Fruit fly (Drosophila melanogaster): ENCODE data around the gene CG10336.

Gene CG10336

dm6 chr2L:18688646-18689296, 557 bp upstream of the CG10336 start, which contains the start of gene msl-1 (continued):
- TF ChIP-seq ewg (GFP tag; optimal IDR thresholded peaks at IDR 0.05) = no peak
- TF ChIP-seq klu (GFP tag; IDR thresholded peaks at IDR 0.05) = no peak
- TF ChIP-seq caup (GFP tag; optimal IDR thresholded peaks at IDR 0.05; ENCODE audit: severe bottlenecking) = no peak

dm6 chr2L:18693877-18694723, 4.8 kb downstream of the CG10336 start:
- TF ChIP-seq CG6765 (GFP tag; optimal IDR thresholded peaks at IDR 0.05) (no peak), CG10431 (GFP tag; optimal IDR thresholded peaks at IDR 0.05) (no peak), CHES-1-like (GFP tag; optimal IDR thresholded peaks at IDR 0.05) (peak; percentile 84), schlank (tag; optimal IDR thresholded peaks at IDR 0.05) (no peak), NC2α (GFP tag; optimal IDR thresholded peaks at IDR 0.05) (peak; percentile 17), Deaf1 (tag; optimal IDR thresholded peaks at IDR 0.05) (peak; percentile 26), CG11560 (tag; IDR thresholded peaks at IDR 0.05) (no peak), B-H1 (GFP tag; IDR thresholded peaks at IDR 0.05) (peak; percentile 20), CG32532 (GFP tag; IDR thresholded peaks at IDR 0.05) (peak; percentile 73), CG14014 (GFP tag; IDR thresholded peaks at IDR 0.05) (peak; percentile 76), trh (GFP tag; optimal IDR thresholded peaks at IDR 0.05) (no peak), CG9727 (GFP tag; optimal IDR thresholded peaks at IDR 0.05) (peak; percentile 66), Asciz (GFP tag; optimal IDR thresholded peaks at IDR 0.05) (no peak), Mrtf (GFP tag; IDR thresholded peaks at IDR 0.05) (peak; percentile 55; the same call in 2 of the 3 replicates), tx (GFP tag; optimal IDR thresholded peaks at IDR 0.05) (peak; percentile 49), Trl (optimal IDR thresholded peaks at IDR 0.05) (no peak), Trl (GFP tag; optimal IDR thresholded peaks at IDR 0.05) (no peak), CG11695 (GFP tag; IDR thresholded peaks at IDR 0.05) (peak; percentile 36; the same call in 1 of the 3 replicates), CG17328 (GFP tag; IDR thresholded peaks at IDR 0.05) (peak; percentile 68), gem (tag; optimal IDR thresholded peaks at IDR 0.05) (peak; percentile 65), Fer1 (GFP tag; optimal IDR thresholded peaks at IDR 0.05) (peak; percentile 59), Atf3 (GFP tag; optimal IDR thresholded peaks at IDR 0.05) (peak; percentile 9), CG17186 (GFP tag; optimal IDR thresholded peaks at IDR 0.05) (no peak), tap (tag; optimal IDR thresholded peaks at IDR 0.05) (no peak), CG7839 (tag; optimal IDR thresholded peaks at IDR 0.05) (peak; percentile 48), nau (GFP tag; optimal IDR thresholded peaks at IDR 0.05) (no peak), org-1 (GFP tag; optimal IDR thresholded peaks at IDR 0.05) (peak; percentile 68), CG2116 (GFP tag; optimal IDR thresholded peaks at IDR 0.05) (peak; percentile 40), Ets97D (GFP tag; optimal IDR thresholded peaks at IDR 0.05) (peak; percentile 57), sc (optimal IDR thresholded peaks at IDR 0.05) (no peak), sc (GFP tag; optimal IDR thresholded peaks at IDR 0.05) (no peak), Usf (GFP tag; optimal IDR thresholded peaks at IDR 0.05) (no peak), Fer3 (tag; optimal IDR thresholded peaks at IDR 0.05) (peak; percentile 16), bbx (GFP tag; IDR thresholded peaks at IDR 0.05; ENCODE audit: partially characterized antibody) (no peak), CG12155 (GFP tag; optimal IDR thresholded peaks at IDR 0.05) (peak; percentile 57), CG11456 (GFP tag; IDR thresholded peaks at IDR 0.05) (peak; percentile 81), CG11085 (GFP tag; IDR thresholded peaks at IDR 0.05) (0 out of 2 replicates have a peak, but pooled peaks have one; percentile 38), fd96Cb (tag; optimal IDR thresholded peaks at IDR 0.05) (peak; percentile 23), amos (GFP tag; IDR thresholded peaks at IDR 0.05; ENCODE audit: partially characterized antibody) (no peak; the same call in 1 of the 2 replicates), Jarid2 (GFP tag; optimal IDR thresholded peaks at IDR 0.05) (no peak), CG13296 (GFP tag; optimal IDR thresholded peaks at IDR 0.05) (peak; percentile 72), pfk (GFP tag; optimal IDR thresholded peaks at IDR 0.05) (no peak), Max (GFP tag; optimal IDR thresholded peaks at IDR 0.05) (peak; percentile 18)
